Worm (Caenorhabditis elegans): Measurements from ENCODE around the gene srp-2.

- TF ChIP-seq pha-4 (tag; optimal IDR thresholded peaks at IDR 0.05), result no peak
- no peak for TF ChIP-seq nhr-11 (tag; optimal IDR thresholded peaks at IDR 0.05)
- TF ChIP-seq ama-1 (optimal IDR thresholded peaks at IDR 0.05), result no peak
- TF ChIP-seq sea-2 (GFP tag; optimal IDR thresholded peaks at IDR 0.05), result no peak
- no peak for TF ChIP-seq fkh-2 (tag; optimal IDR thresholded peaks at IDR 0.05)
Observed at ce11 chrV:800271-800670, 37.8 kb downstream of the srp-2 start.
